Fruit fly (Drosophila melanogaster) whole organism, prepupa: ENCODE measurements around the gene mei-P26.

Source experiments
- CG15336 ChIP-seq: fragments of 200-800 bp; sonication (Bioruptor generic); IDR thresholded peaks from 2 replicates; pipeline ENCODE4 v1.3.6; 2022; ENCODE audit warnings: missing biosample characterization, missing genetic modification characterization
- CG7368 ChIP-seq: fragments of 200-800 bp; sonication (Bioruptor generic); optimal IDR thresholded peaks from 3 replicates; lab custom pipeline; 2016; ENCODE audit warnings: missing biosample characterization, missing genetic modification characterization
- Eip93F ChIP-seq: fragments of 200-800 bp; sonication (Bioruptor generic); optimal IDR thresholded peaks from 2 replicates; lab custom pipeline; 2016; ENCODE audit warnings: missing biosample characterization, mild to moderate bottlenecking, missing genetic modification characterization
- Ets96B ChIP-seq: fragments of 200-800 bp; optimal IDR thresholded peaks from 2 replicates; lab custom pipeline; 2019; ENCODE audit warnings: missing biosample characterization, mild to moderate bottlenecking, missing genetic modification characterization, moderate library complexity
- Hr39 ChIP-seq: fragments of 200-800 bp; sonication (Bioruptor generic); optimal IDR thresholded peaks from 2 replicates; lab custom pipeline; 2016; ENCODE audit warnings: missing biosample characterization, missing genetic modification characterization
- Lpt ChIP-seq: fragments of 200-800 bp; sonication (Bioruptor generic); optimal IDR thresholded peaks from 3 replicates; lab custom pipeline; 2016; ENCODE audit warnings: missing biosample characterization, missing genetic modification characterization
- Met ChIP-seq: fragments of 200-800 bp; sonication (Bioruptor generic); optimal IDR thresholded peaks from 3 replicates; lab custom pipeline; 2016; ENCODE audit warnings: missing biosample characterization, missing genetic modification characterization
- achi ChIP-seq: fragments of 200-800 bp; sonication (Bioruptor generic); optimal IDR thresholded peaks from 3 replicates; lab custom pipeline; 2016; ENCODE audit warnings: missing biosample characterization, missing genetic modification characterization
- dac ChIP-seq: fragments of 200-800 bp; sonication (Bioruptor generic); optimal IDR thresholded peaks from 2 replicates; lab custom pipeline; 2017; ENCODE audit warnings: missing biosample characterization, mild to moderate bottlenecking, missing genetic modification characterization
- net ChIP-seq: fragments of 200-800 bp; sonication (Bioruptor generic); optimal IDR thresholded peaks from 3 replicates; lab custom pipeline; 2016; ENCODE audit warnings: missing biosample characterization, missing genetic modification characterization
- salr ChIP-seq, 2 experiments: fragments of 200-800 bp; sonication (Bioruptor generic); optimal IDR thresholded peaks; 3 replicates each; lab custom pipeline; 2016 to 2018; ENCODE audit warnings: missing biosample characterization in 2 of 2, missing genetic modification characterization in 2 of 2, mild to moderate bottlenecking in 1 of 2
- spab ChIP-seq: fragments of 200-800 bp; sonication (Bioruptor generic); optimal IDR thresholded peaks from 2 replicates; lab custom pipeline; 2017; ENCODE audit warnings: missing biosample characterization, mild to moderate bottlenecking, missing genetic modification characterization, missing genetic modification reagents
- ss ChIP-seq, 2 experiments: fragments of 200-800 bp; sonication (Bioruptor generic); optimal IDR thresholded peaks; 2 replicates in 1 of 2; 3 replicates in 1 of 2; lab custom pipeline; 2017 to 2018; ENCODE audit warnings: mild to moderate bottlenecking in 2 of 2, missing biosample characterization in 2 of 2, missing genetic modification characterization in 2 of 2, moderate library complexity in 1 of 2

The mei-P26 gene

dm6 chrX:9232199-9232598 is 69.1 kb downstream of the mei-P26 start, which contains the start of gene CG12121:
TSS of gene CG12121 (minus strand) at chrX:9232378.
- TF ChIP-seq ss (GFP tag; optimal IDR thresholded peaks at IDR 0.05; lab: Kevin White, UChicago) (no peak), Ets96B (tag; lab: Kevin White, UChicago) (no peak), net (no peak)
- TF ChIP-seq, all 60 proteins: peak for 0

- TF ChIP-seq Lpt (no peak), Hr39 (no peak), Eip93F (no peak), spab (GFP tag; lab: Kevin White, UChicago) (no peak), Met (GFP tag; lab: Kevin White, UChicago) (no peak), achi (GFP tag; lab: Kevin White, UChicago) (no peak), salr (GFP tag; optimal IDR thresholded peaks at IDR 0.05; lab: Kevin White, UChicago) (no peak), CG7368 (GFP tag; lab: Kevin White, UChicago) (no peak), dac (no peak), CG15336 (GFP tag; lab: Robert Waterston, UW) (no peak), net (no peak)
- TF ChIP-seq, all 60 proteins: peak for 0
Observed at dm6 chrX:9236485-9236884, 73.4 kb downstream of the mei-P26 start, which contains the start of gene Ir8a. TSS of gene Ir8a (minus strand) at chrX:9236585.
